ENCODE assay signal across 3 worm cellular contexts in the genomic region with DNA sequence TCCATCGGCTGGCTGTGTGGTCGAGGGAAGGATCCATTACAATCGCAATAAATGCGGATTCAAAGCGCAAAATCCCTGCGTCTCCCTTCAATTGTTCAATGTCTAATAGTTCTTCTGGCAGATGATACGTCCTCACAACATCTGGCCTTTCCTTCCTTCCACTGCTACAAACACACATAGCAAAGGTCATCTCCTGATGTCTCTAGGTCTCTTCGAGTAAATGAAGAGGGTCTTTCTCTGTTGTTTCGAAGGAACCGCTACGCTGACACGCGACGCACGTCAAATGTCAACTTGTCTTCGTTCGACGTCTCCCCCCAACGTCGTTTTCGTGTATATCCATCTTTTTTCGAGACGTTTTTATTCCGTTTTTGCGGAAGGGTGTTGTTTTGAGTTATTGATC.
TF ChIP-seq lines count a peak whose summit lies in the region.

No protein-coding gene starts in this region.

TF ChIP-seq in whole organism, L2 larva, 48 proteins besides CTCF, POLR2A, EP300 and RAD21 (continued from another document):
- no peak for TF ChIP-seq nhr-23 (tag; optimal IDR thresholded peaks at IDR 0.05; lab: Kevin White, UChicago)
- peak; percentile 88 for TF ChIP-seq nhr-129 (tag; optimal IDR thresholded peaks at IDR 0.05; lab: Kevin White, UChicago)
- no peak for TF ChIP-seq peb-1 (tag; optimal IDR thresholded peaks at IDR 0.05; lab: Kevin White, UChicago)
- TF ChIP-seq sma-3 (GFP tag; optimal IDR thresholded peaks at IDR 0.05; lab: Kevin White, UChicago) = peak; percentile 57
- peak; percentile 75 for TF ChIP-seq mab-5 (tag; optimal IDR thresholded peaks at IDR 0.05; lab: Kevin White, UChicago)
- peak; percentile 86 for TF ChIP-seq nhr-25 (tag; optimal IDR thresholded peaks at IDR 0.05; lab: Kevin White, UChicago)
- TF ChIP-seq unc-39 (tag; optimal IDR thresholded peaks at IDR 0.05; lab: Kevin White, UChicago) = no peak
- TF ChIP-seq nhr-12 (tag; optimal IDR thresholded peaks at IDR 0.05; lab: Kevin White, UChicago) = no peak
- TF ChIP-seq aly-2 (tag; optimal IDR thresholded peaks at IDR 0.05; lab: Kevin White, UChicago) = no peak
- peak; percentile 23 for TF ChIP-seq ama-1 (optimal IDR thresholded peaks at IDR 0.05; lab: Kevin White, UChicago)
- TF ChIP-seq ceh-16 (tag; optimal IDR thresholded peaks at IDR 0.05; lab: Kevin White, UChicago) = no peak
- peak in 1 of 2 experiments; percentile 5 for TF ChIP-seq mdl-1 (tag; optimal IDR thresholded peaks at IDR 0.05; lab: Kevin White, UChicago)
- TF ChIP-seq sma-9 (GFP tag; optimal IDR thresholded peaks at IDR 0.05; lab: Kevin White, UChicago) = peak; percentile 61
- no peak for TF ChIP-seq sma-9 (tag; optimal IDR thresholded peaks at IDR 0.05; lab: Kevin White, UChicago)
- peak; percentile 52 to 89 for TF ChIP-seq lsy-2 (tag; optimal IDR thresholded peaks at IDR 0.05; lab: Kevin White, UChicago)
- TF ChIP-seq ZK546.5 (tag; optimal IDR thresholded peaks at IDR 0.05; lab: Kevin White, UChicago) = no peak
- TF ChIP-seq elt-1 (tag; optimal IDR thresholded peaks at IDR 0.05; lab: Kevin White, UChicago) = no peak
- TF ChIP-seq egl-27 (tag; optimal IDR thresholded peaks at IDR 0.05; lab: Kevin White, UChicago) = peak; percentile 50
- TF ChIP-seq lin-13 (GFP tag; optimal IDR thresholded peaks at IDR 0.05; lab: Kevin White, UChicago) = peak; percentile 29
- TF ChIP-seq mbf-1 (tag; optimal IDR thresholded peaks at IDR 0.05; lab: Kevin White, UChicago) = no peak
- TF ChIP-seq unc-55 (GFP tag; optimal IDR thresholded peaks at IDR 0.05; lab: Kevin White, UChicago) = peak; percentile 22
- no peak for TF ChIP-seq nhr-11 (tag; optimal IDR thresholded peaks at IDR 0.05; lab: Kevin White, UChicago)
- peak; percentile 90 for TF ChIP-seq unc-62 (GFP tag; optimal IDR thresholded peaks at IDR 0.05; lab: Kevin White, UChicago)
- TF ChIP-seq nhr-237 (tag; optimal IDR thresholded peaks at IDR 0.05; lab: Kevin White, UChicago) = no peak
- TF ChIP-seq lin-11 (tag; optimal IDR thresholded peaks at IDR 0.05; lab: Kevin White, UChicago) = peak; percentile 15
- TF ChIP-seq gmeb-1 (tag; optimal IDR thresholded peaks at IDR 0.05; lab: Kevin White, UChicago) = no peak
- no peak for TF ChIP-seq elt-3 (tag; optimal IDR thresholded peaks at IDR 0.05; lab: Kevin White, UChicago)

TF ChIP-seq in whole organism, L4 larva, 104 proteins besides CTCF, POLR2A, EP300 and RAD21 (continued from another document):
- TF ChIP-seq php-3 (GFP tag; IDR thresholded peaks at IDR 0.05; lab: Robert Waterston, UW) = no peak
- TF ChIP-seq nhr-10 (tag; optimal IDR thresholded peaks at IDR 0.05; lab: Kevin White, UChicago) = peak; percentile 33
- peak; percentile 75 for TF ChIP-seq hlh-11 (tag; optimal IDR thresholded peaks at IDR 0.05; lab: Kevin White, UChicago)
- no peak for TF ChIP-seq dmd-8 (GFP tag; IDR thresholded peaks at IDR 0.05; lab: Robert Waterston, UW)
- peak in 1 of 2 experiments; percentile 56 for TF ChIP-seq mdl-1 (tag; optimal IDR thresholded peaks at IDR 0.05; lab: Kevin White, UChicago)
- TF ChIP-seq daf-12 (tag; optimal IDR thresholded peaks at IDR 0.05; lab: Kevin White, UChicago) = no peak
- no peak for TF ChIP-seq nhr-41 (GFP tag; IDR thresholded peaks at IDR 0.05; lab: Robert Waterston, UW)
- TF ChIP-seq ctbp-1 (GFP tag; IDR thresholded peaks at IDR 0.05; lab: Robert Waterston, UW) = peak; percentile 69
- TF ChIP-seq spr-1 (tag; optimal IDR thresholded peaks at IDR 0.05; lab: Kevin White, UChicago) = no peak
- TF ChIP-seq unc-62 (GFP tag; optimal IDR thresholded peaks at IDR 0.05 in 1 of 2; lab: Kevin White, UChicago) = peak in 1 of 2 experiments; percentile 100
- TF ChIP-seq unc-62 (tag; optimal IDR thresholded peaks at IDR 0.05; lab: Kevin White, UChicago) = no peak
- TF ChIP-seq aha-1 (tag; lab: Kevin White, UChicago) = peak; percentile 35
- TF ChIP-seq ceh-82 (tag; optimal IDR thresholded peaks at IDR 0.05; lab: Kevin White, UChicago) = no peak
- TF ChIP-seq cey-2 (tag; optimal IDR thresholded peaks at IDR 0.05; lab: Kevin White, UChicago; ENCODE audit: borderline replicate concordance, insufficient read depth) = no peak
- no peak for TF ChIP-seq fkh-10 (GFP tag; optimal IDR thresholded peaks at IDR 0.05; lab: Kevin White, UChicago)
- peak; percentile 34; the same call in 1 of the 2 replicates for TF ChIP-seq hmg-1.1 (GFP tag; IDR thresholded peaks at IDR 0.05; lab: Robert Waterston, UW)
- no peak for TF ChIP-seq F26F4.8 (GFP tag; conservative IDR thresholded peaks at IDR 0.05; lab: Robert Waterston, UW)
- no peak for TF ChIP-seq lin-39 (tag; optimal IDR thresholded peaks at IDR 0.05; lab: Kevin White, UChicago)
- peak; percentile 91 for TF ChIP-seq ceh-20 (GFP tag; IDR thresholded peaks at IDR 0.05; lab: Robert Waterston, UW)
- TF ChIP-seq Y48G9A.11 (GFP tag; IDR thresholded peaks at IDR 0.05; lab: Robert Waterston, UW) = no peak
- TF ChIP-seq T20F7.1 (GFP tag; optimal IDR thresholded peaks at IDR 0.05; lab: Kevin White, UChicago) = no peak
- TF ChIP-seq tra-1 (GFP tag; IDR thresholded peaks at IDR 0.05; lab: Robert Waterston, UW) = 0 out of 2 replicates have a peak, but pooled peaks have one; percentile 11
- TF ChIP-seq Y75B8A.6 (GFP tag; IDR thresholded peaks at IDR 0.05; lab: Robert Waterston, UW) = no peak
- peak in 1 of 2 experiments; percentile 4 for TF ChIP-seq daf-16 (GFP tag; optimal IDR thresholded peaks at IDR 0.05; lab: Kevin White, UChicago)
- TF ChIP-seq daf-16 (tag; optimal IDR thresholded peaks at IDR 0.05; lab: Kevin White, UChicago) = no peak
- TF ChIP-seq ceh-62 (tag; optimal IDR thresholded peaks at IDR 0.05; lab: Kevin White, UChicago) = no peak

TF ChIP-seq in whole organism, mixed stage, embryonic, 35 proteins besides CTCF, POLR2A, EP300 and RAD21 (continued from another document):
- TF ChIP-seq nhr-2 (tag; optimal IDR thresholded peaks at IDR 0.05; lab: Kevin White, UChicago) (peak; percentile 88), cnd-1 (tag; optimal IDR thresholded peaks at IDR 0.05; lab: Kevin White, UChicago) (peak; percentile 95), lsy-2 (tag; optimal IDR thresholded peaks at IDR 0.05; lab: Kevin White, UChicago) (peak; percentile 55)
